Worm (Caenorhabditis elegans) whole organism, L1 larva: Measurements from ENCODE around the gene F23B2.7.

Experiments used
- C16A3.4 ChIP-seq: fragments of 150-350 bp; optimal IDR thresholded peaks from 2 replicates; lab custom pipeline; 2014; ENCODE audit warnings: missing biosample characterization, missing genetic modification characterization
- aha-1 ChIP-seq: fragments of 150-350 bp; optimal IDR thresholded peaks from 2 replicates; lab custom pipeline; 2014; ENCODE audit warnings: missing biosample characterization, missing genetic modification characterization
- aly-2 ChIP-seq: fragments of 150-350 bp; optimal IDR thresholded peaks from 2 replicates; lab custom pipeline; 2014; ENCODE audit warnings: missing biosample characterization, missing genetic modification characterization
- ama-1 ChIP-seq: fragments of 150-350 bp; optimal IDR thresholded peaks from 2 replicates; lab custom pipeline; 2014
- blmp-1 ChIP-seq: fragments of 150-350 bp; optimal IDR thresholded peaks from 2 replicates; lab custom pipeline; 2014; ENCODE audit warnings: missing biosample characterization, missing genetic modification characterization
- ceh-63 ChIP-seq: fragments of 200-800 bp; sonication (Bioruptor generic); optimal IDR thresholded peaks from 2 replicates; lab custom pipeline; 2018; ENCODE audit warnings: mild to moderate bottlenecking, missing genetic modification characterization, missing compliant biosample characterization
- ceh-8 ChIP-seq: fragments of 200-800 bp; sonication (Bioruptor generic); optimal IDR thresholded peaks from 2 replicates; lab custom pipeline; 2018; ENCODE audit warnings: mild to moderate bottlenecking, missing genetic modification characterization, moderate library complexity, missing compliant biosample characterization
- ceh-82 ChIP-seq, 3 experiments: fragments of 150-350 bp in 1 of 3; sonication (generic microtip) in 2 of 3; optimal IDR thresholded peaks; 2 replicates each; lab custom pipeline; 2014 to 2017; ENCODE audit warnings: missing biosample characterization in 3 of 3, missing genetic modification characterization in 3 of 3
- ceh-88 ChIP-seq: fragments of 200-800 bp; sonication (Bioruptor generic); IDR thresholded peaks from 2 replicates; pipeline ENCODE4 v1.3.6; 2022; ENCODE audit warnings: missing genetic modification characterization, missing compliant biosample characterization
- ceh-90 ChIP-seq: sonication (generic microtip); optimal IDR thresholded peaks from 2 replicates; lab custom pipeline; 2016; ENCODE audit warnings: missing genetic modification characterization, missing compliant biosample characterization
- dsc-1 ChIP-seq: sonication (generic microtip); optimal IDR thresholded peaks from 2 replicates; lab custom pipeline; 2016; ENCODE audit warnings: mild to moderate bottlenecking, missing genetic modification characterization, missing compliant biosample characterization
- efl-1 ChIP-seq, 4 experiments: fragments of 150-350 bp; optimal IDR thresholded peaks in 3 of 4; peaks in 1 of 4; 1 replicate in 1 of 4; 2 replicates in 3 of 4; lab custom pipeline; 2014; ENCODE audit warnings: missing biosample characterization in 2 of 4, missing genetic modification characterization in 2 of 4, missing genetic modification reagents in 2 of 4
- efl-3 ChIP-seq: fragments of 200-800 bp; sonication (Bioruptor generic); optimal IDR thresholded peaks from 2 replicates; lab custom pipeline; 2018; ENCODE audit warnings: mild to moderate bottlenecking, missing genetic modification characterization, missing compliant biosample characterization
- elt-2 ChIP-seq: sonication (generic microtip); optimal IDR thresholded peaks from 2 replicates; lab custom pipeline; 2016; ENCODE audit warnings: missing genetic modification characterization, mild to moderate bottlenecking, inconsistent platforms, missing compliant biosample characterization, missing genetic modification reagents
- elt-3 ChIP-seq, 6 experiments: fragments of 150-350 bp in 1 of 6; sonication (generic microtip); optimal IDR thresholded peaks; 2 replicates each; lab custom pipeline; 2017 to 2018; ENCODE audit warnings: missing biosample characterization in 6 of 6, missing genetic modification characterization in 6 of 6, inconsistent platforms in 1 of 6
- fkh-10 ChIP-seq: sonication (generic microtip); optimal IDR thresholded peaks from 2 replicates; lab custom pipeline; 2017; ENCODE audit warnings: missing biosample characterization, missing genetic modification reagents, missing genetic modification characterization
- fkh-8 ChIP-seq: sonication (generic microtip); optimal IDR thresholded peaks from 2 replicates; lab custom pipeline; 2016; ENCODE audit warnings: mild to moderate bottlenecking, missing genetic modification characterization, missing compliant biosample characterization
- hlh-17 ChIP-seq: fragments of 200-800 bp; sonication (Bioruptor generic); optimal IDR thresholded peaks from 2 replicates; lab custom pipeline; 2018; ENCODE audit warnings: missing genetic modification characterization, mild to moderate bottlenecking, missing compliant biosample characterization, moderate library complexity, borderline replicate concordance
- hpl-2 ChIP-seq: fragments of 150-350 bp; optimal IDR thresholded peaks from 2 replicates; lab custom pipeline; 2014; ENCODE audit warnings: missing biosample characterization, missing genetic modification reagents, missing genetic modification characterization
- irx-1 ChIP-seq: sonication (generic microtip); optimal IDR thresholded peaks from 2 replicates; lab custom pipeline; 2016; ENCODE audit warnings: missing genetic modification characterization, missing compliant biosample characterization
- jun-1 ChIP-seq: fragments of 150-350 bp; optimal IDR thresholded peaks from 2 replicates; lab custom pipeline; 2014; ENCODE audit warnings: missing biosample characterization, missing genetic modification reagents, missing genetic modification characterization
- lin-13 ChIP-seq: fragments of 150-350 bp; optimal IDR thresholded peaks from 2 replicates; lab custom pipeline; 2014; ENCODE audit warnings: missing biosample characterization, missing genetic modification reagents, missing genetic modification characterization
- lin-14 ChIP-seq: fragments of 200-800 bp; sonication (Bioruptor generic); optimal IDR thresholded peaks from 2 replicates; lab custom pipeline; 2018; ENCODE audit warnings: mild to moderate bottlenecking, missing genetic modification characterization, moderate library complexity, missing compliant biosample characterization
- lin-15B ChIP-seq: fragments of 150-350 bp; sonication (generic microtip); optimal IDR thresholded peaks from 3 replicates; lab custom pipeline; 2014; ENCODE audit warnings: missing biosample characterization, missing genetic modification characterization
- lin-35 ChIP-seq, 2 experiments: fragments of 150-350 bp; optimal IDR thresholded peaks; 2 replicates each; lab custom pipeline; 2014; ENCODE audit warnings: missing biosample characterization in 2 of 2, missing genetic modification characterization in 2 of 2, missing genetic modification reagents in 2 of 2
- lsy-2 ChIP-seq, 2 experiments: fragments of 150-350 bp; optimal IDR thresholded peaks; 2 replicates each; lab custom pipeline; 2014; ENCODE audit warnings: missing biosample characterization in 2 of 2, missing genetic modification characterization in 2 of 2
- mdl-1 ChIP-seq, 2 experiments: fragments of 150-350 bp; optimal IDR thresholded peaks; 2 replicates each; lab custom pipeline; 2014 to 2017; ENCODE audit warnings: missing biosample characterization in 2 of 2, missing genetic modification characterization in 2 of 2, inconsistent platforms in 1 of 2
- mep-1 ChIP-seq: fragments of 150-350 bp; optimal IDR thresholded peaks from 2 replicates; lab custom pipeline; 2014; ENCODE audit warnings: missing biosample characterization, missing genetic modification characterization
- nhr-11 ChIP-seq: fragments of 150-350 bp; optimal IDR thresholded peaks from 2 replicates; lab custom pipeline; 2014; ENCODE audit warnings: missing biosample characterization, missing genetic modification characterization
- nhr-20 ChIP-seq: sonication (generic microtip); optimal IDR thresholded peaks from 2 replicates; lab custom pipeline; 2016; ENCODE audit warnings: mild to moderate bottlenecking, missing genetic modification characterization, missing compliant biosample characterization
- nhr-237 ChIP-seq: fragments of 150-350 bp; optimal IDR thresholded peaks from 2 replicates; lab custom pipeline; 2014; ENCODE audit warnings: missing biosample characterization, missing genetic modification characterization
- nhr-28 ChIP-seq: fragments of 150-350 bp; optimal IDR thresholded peaks from 2 replicates; lab custom pipeline; 2014; ENCODE audit warnings: missing biosample characterization, missing genetic modification characterization
- nhr-85 ChIP-seq: sonication (generic microtip); peaks from one replicate; lab custom pipeline; 2016; ENCODE audit warnings: missing genetic modification characterization, inconsistent platforms, missing compliant biosample characterization
- nhr-90 ChIP-seq: sonication (generic microtip); optimal IDR thresholded peaks from 2 replicates; lab custom pipeline; 2016; ENCODE audit warnings: mild to moderate bottlenecking, missing genetic modification characterization, missing compliant biosample characterization; ENCODE audit not compliant: poor library complexity
- pag-3 ChIP-seq: sonication (generic microtip); optimal IDR thresholded peaks from 2 replicates; lab custom pipeline; 2017; ENCODE audit warnings: missing genetic modification characterization, mild to moderate bottlenecking, missing compliant biosample characterization, antibody characterized with exemption, borderline replicate concordance; ENCODE audit not compliant: insufficient read depth
- rnt-1 ChIP-seq: sonication (generic microtip); optimal IDR thresholded peaks from 2 replicates; lab custom pipeline; 2016; ENCODE audit warnings: mild to moderate bottlenecking, missing genetic modification characterization, moderate library complexity, missing compliant biosample characterization
- skn-1 ChIP-seq: fragments of 150-350 bp; optimal IDR thresholded peaks from 2 replicates; lab custom pipeline; 2014; ENCODE audit warnings: missing biosample characterization, missing genetic modification characterization
- snu-23 ChIP-seq: sonication (generic microtip); optimal IDR thresholded peaks from 2 replicates; lab custom pipeline; 2016; ENCODE audit warnings: missing genetic modification characterization, missing compliant biosample characterization
- swsn-7 ChIP-seq: sonication (generic microtip); optimal IDR thresholded peaks from 2 replicates; lab custom pipeline; 2016; ENCODE audit warnings: missing genetic modification characterization, missing compliant biosample characterization
- unc-130 ChIP-seq: fragments of 150-350 bp; optimal IDR thresholded peaks from 2 replicates; lab custom pipeline; 2017; ENCODE audit warnings: missing biosample characterization, missing genetic modification characterization, inconsistent platforms
- unc-30 ChIP-seq: sonication (generic microtip); optimal IDR thresholded peaks from 2 replicates; lab custom pipeline; 2017; ENCODE audit warnings: missing biosample characterization, missing genetic modification characterization
- unc-62 ChIP-seq: fragments of 150-350 bp; optimal IDR thresholded peaks from 2 replicates; lab custom pipeline; 2014; ENCODE audit warnings: missing biosample characterization, missing genetic modification reagents, missing genetic modification characterization
- unc-86 ChIP-seq: sonication (generic microtip); optimal IDR thresholded peaks from 2 replicates; lab custom pipeline; 2016; ENCODE audit warnings: missing genetic modification characterization, missing compliant biosample characterization
- unc-98 ChIP-seq: fragments of 200-800 bp; sonication (Bioruptor generic); IDR thresholded peaks from 2 replicates; pipeline ENCODE4 v1.3.6; 2022; ENCODE audit warnings: missing genetic modification characterization, missing compliant biosample characterization
- xbp-1 ChIP-seq: sonication (generic microtip); optimal IDR thresholded peaks from 2 replicates; lab custom pipeline; 2016; ENCODE audit warnings: missing genetic modification characterization, missing compliant biosample characterization
- zip-4 ChIP-seq: fragments of 200-800 bp; sonication (Bioruptor generic); optimal IDR thresholded peaks from 2 replicates; lab custom pipeline; 2018; ENCODE audit warnings: mild to moderate bottlenecking, missing genetic modification characterization, moderate library complexity, missing compliant biosample characterization
- ztf-11 ChIP-seq, 2 experiments: sonication (generic microtip); optimal IDR thresholded peaks; 2 replicates each; lab custom pipeline; 2016 to 2017; ENCODE audit warnings: missing genetic modification characterization in 2 of 2, missing biosample characterization in 1 of 2, missing compliant biosample characterization in 1 of 2

Gene F23B2.7

ce11 chrIV:9169764-9170163 lies 19.5 kb downstream of the F23B2.7 start:
- TF ChIP-seq fkh-10 (GFP tag; lab: Kevin White, UChicago) = peak; percentile 50
- no peak for TF ChIP-seq nhr-237
- peak; percentile 36 for TF ChIP-seq lin-14 (GFP tag; lab: Kevin White, UChicago)
- TF ChIP-seq, all 84 proteins: peak for 2

ce11 chrIV:9184547-9184946 lies 34.3 kb downstream of the F23B2.7 start, which contains the start of gene C07C7.1:
Gene C07C7.1 (plus strand): TSS chrIV:9184847.
- TF ChIP-seq pag-3 (tag; lab: Kevin White, UChicago) (no peak), swsn-7 (tag; lab: Kevin White, UChicago) (no peak)

DNA sequence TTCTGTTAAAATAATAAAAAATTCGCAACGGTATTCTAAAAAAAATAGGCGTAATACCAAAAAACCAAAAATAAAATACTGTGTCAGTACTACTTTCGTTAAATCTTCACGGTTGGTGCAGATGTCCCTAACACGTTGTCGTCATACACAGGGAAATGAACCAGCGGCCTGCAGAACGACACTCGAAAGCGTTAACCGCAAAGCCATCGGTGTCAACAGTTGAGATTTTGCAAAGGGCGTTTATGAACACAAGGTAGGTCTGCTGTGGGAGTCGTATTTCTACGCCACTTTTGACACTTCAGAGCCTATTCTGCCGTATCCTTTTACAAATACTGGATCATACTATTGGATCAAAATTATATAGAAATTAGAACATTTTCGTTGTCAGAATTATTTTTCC lies 40.9 kb downstream of the F23B2.7 start:
- TF ChIP-seq aly-2 (tag; lab: Kevin White, UChicago) = peak; percentile 44
- no peak for TF ChIP-seq unc-98 (GFP tag; lab: Robert Waterston, UW)
- no peak for TF ChIP-seq nhr-11 (tag; lab: Kevin White, UChicago)
- TF ChIP-seq hpl-2 (GFP tag; lab: Kevin White, UChicago) = no peak
- peak; percentile 59 to 62 for TF ChIP-seq efl-1 (optimal IDR thresholded peaks at IDR 0.05; lab: Kevin White, UChicago)
- TF ChIP-seq efl-1 (GFP tag; optimal IDR thresholded peaks at IDR 0.05 in 1 of 2; lab: Kevin White, UChicago) = peak; percentile 46 to 94
- peak in 1 of 2 experiments; percentile 39 for TF ChIP-seq ztf-11 (tag; optimal IDR thresholded peaks at IDR 0.05; lab: Kevin White, UChicago)
- TF ChIP-seq ama-1 (lab: Kevin White, UChicago) = no peak
- TF ChIP-seq xbp-1 (tag; lab: Kevin White, UChicago) = peak; percentile 72
- TF ChIP-seq blmp-1 (tag; lab: Kevin White, UChicago) = peak; percentile 23
- no peak for TF ChIP-seq pag-3 (tag; lab: Kevin White, UChicago)
- TF ChIP-seq elt-3 (tag; optimal IDR thresholded peaks at IDR 0.05; lab: Kevin White, UChicago) = peak in 2 of 6 experiments; percentile 49 to 50
- peak; percentile 64 to 72 for TF ChIP-seq lsy-2 (tag; optimal IDR thresholded peaks at IDR 0.05; lab: Kevin White, UChicago)
- no peak for TF ChIP-seq unc-30 (tag; lab: Kevin White, UChicago)
- no peak for TF ChIP-seq hlh-17 (GFP tag; lab: Kevin White, UChicago)
- peak; percentile 5 for TF ChIP-seq efl-3 (GFP tag; lab: Kevin White, UChicago)
- TF ChIP-seq nhr-20 = peak; percentile 74
- peak; percentile 92 for TF ChIP-seq rnt-1 (tag; lab: Kevin White, UChicago)
- peak; percentile 43 for TF ChIP-seq jun-1
- peak; percentile 89 for TF ChIP-seq snu-23 (GFP tag; lab: Kevin White, UChicago)
- peak; percentile 63 for TF ChIP-seq fkh-8 (tag; lab: Kevin White, UChicago)
- no peak for TF ChIP-seq zip-4 (GFP tag; lab: Kevin White, UChicago)
- peak; percentile 72 for TF ChIP-seq skn-1
- peak; percentile 79 for TF ChIP-seq dsc-1 (tag; lab: Kevin White, UChicago)
- no peak for TF ChIP-seq unc-62 (GFP tag; lab: Kevin White, UChicago)
- peak; percentile 6 for TF ChIP-seq ceh-8
- TF ChIP-seq swsn-7 (tag; lab: Kevin White, UChicago) = peak; percentile 77
- no peak for TF ChIP-seq lin-15B
- peak; percentile 60 for TF ChIP-seq nhr-85 (tag; lab: Kevin White, UChicago)
- no peak for TF ChIP-seq nhr-28 (tag; lab: Kevin White, UChicago)
- peak; percentile 64 for TF ChIP-seq nhr-90 (tag; lab: Kevin White, UChicago)
- no peak for TF ChIP-seq aha-1
- TF ChIP-seq ceh-90 (tag; lab: Kevin White, UChicago) = no peak
- TF ChIP-seq unc-86 (tag; lab: Kevin White, UChicago) = peak; percentile 43
- TF ChIP-seq fkh-10 (GFP tag; lab: Kevin White, UChicago) = peak; percentile 17
- no peak for TF ChIP-seq ceh-63 (GFP tag; lab: Kevin White, UChicago)
- no peak for TF ChIP-seq nhr-237
- TF ChIP-seq mep-1 = peak; percentile 85
- no peak for TF ChIP-seq elt-2 (tag; lab: Kevin White, UChicago)
- TF ChIP-seq ceh-82 (tag; optimal IDR thresholded peaks at IDR 0.05; lab: Kevin White, UChicago) = peak in 2 of 3 experiments; percentile 47 to 66
- peak in 1 of 2 experiments; percentile 86 for TF ChIP-seq mdl-1 (tag; optimal IDR thresholded peaks at IDR 0.05; lab: Kevin White, UChicago)
- TF ChIP-seq lin-13 (GFP tag; lab: Kevin White, UChicago) = peak; percentile 53
- TF ChIP-seq ceh-88 (GFP tag; lab: Robert Waterston, UW) = no peak
- TF ChIP-seq unc-130 (tag; lab: Kevin White, UChicago) = peak; percentile 80
- TF ChIP-seq irx-1 (tag; lab: Kevin White, UChicago) = peak; percentile 60
- peak; percentile 48 to 82 for TF ChIP-seq lin-35 (GFP tag; optimal IDR thresholded peaks at IDR 0.05; lab: Kevin White, UChicago)
- TF ChIP-seq C16A3.4 (tag; lab: Kevin White, UChicago) = peak; percentile 79
